Worm (Caenorhabditis elegans) whole organism, early embryonic: ENCODE data around the gene ttr-15.

Experiments used
- B0310.2 ChIP-seq: sonication (generic microtip); optimal IDR thresholded peaks from 2 replicates; lab custom pipeline; 2016; ENCODE audit warnings: mild to moderate bottlenecking, missing genetic modification characterization, missing compliant biosample characterization
- F13C5.2 ChIP-seq: sonication (generic microtip); optimal IDR thresholded peaks from 2 replicates; lab custom pipeline; 2017; ENCODE audit warnings: mild to moderate bottlenecking, missing genetic modification characterization, inconsistent platforms, missing compliant biosample characterization
- aly-1 ChIP-seq: sonication (generic microtip); optimal IDR thresholded peaks from 2 replicates; lab custom pipeline; 2016; ENCODE audit warnings: missing genetic modification characterization, missing compliant biosample characterization
- ama-1 ChIP-seq: fragments of 150-350 bp; optimal IDR thresholded peaks from 2 replicates; lab custom pipeline; 2014
- ceh-13 ChIP-seq: fragments of 200-800 bp; sonication (Bioruptor generic); optimal IDR thresholded peaks from 2 replicates; lab custom pipeline; 2018; ENCODE audit warnings: mild to moderate bottlenecking, missing genetic modification characterization, missing compliant biosample characterization
- ceh-36 ChIP-seq: sonication (generic microtip); optimal IDR thresholded peaks from 2 replicates; lab custom pipeline; 2016; ENCODE audit warnings: missing genetic modification characterization, inconsistent platforms, missing compliant biosample characterization
- ets-7 ChIP-seq: sonication (generic microtip); optimal IDR thresholded peaks from 2 replicates; lab custom pipeline; 2016; ENCODE audit warnings: missing genotype, missing genetic modification characterization, missing compliant biosample characterization
- flt-1 ChIP-seq: fragments of 200-800 bp; sonication (Bioruptor generic); IDR thresholded peaks from 2 replicates; pipeline ENCODE4 v1.3.6; 2022; ENCODE audit warnings: missing genetic modification characterization, missing compliant biosample characterization
- hmbx-1 ChIP-seq: sonication (generic microtip); optimal IDR thresholded peaks from 2 replicates; lab custom pipeline; 2016; ENCODE audit warnings: mild to moderate bottlenecking, missing genetic modification characterization, missing compliant biosample characterization
- scrt-1 ChIP-seq: fragments of 200-800 bp; sonication (Bioruptor generic); IDR thresholded peaks from 2 replicates; pipeline ENCODE4 v1.3.6; 2022; ENCODE audit warnings: missing genetic modification characterization, missing compliant biosample characterization
- sea-1 ChIP-seq: fragments of 200-800 bp; sonication (Bioruptor generic); conservative IDR thresholded peaks from 2 replicates; pipeline ENCODE4 v1.3.6; 2022; ENCODE audit warnings: missing genetic modification characterization, missing compliant biosample characterization
- tbx-11 ChIP-seq: fragments of 200-800 bp; sonication (Bioruptor generic); IDR thresholded peaks from 2 replicates; pipeline ENCODE4 v1.3.6; 2022; ENCODE audit warnings: missing genetic modification characterization, missing compliant biosample characterization
- tbx-37 ChIP-seq: fragments of 200-800 bp; sonication (Bioruptor generic); conservative IDR thresholded peaks from 2 replicates; pipeline ENCODE4 v1.3.6; 2022; ENCODE audit warnings: missing genetic modification reagents, missing genetic modification characterization, missing compliant biosample characterization
- tra-4 ChIP-seq: sonication (generic microtip); optimal IDR thresholded peaks from 2 replicates; lab custom pipeline; 2017; ENCODE audit warnings: missing genetic modification characterization, missing compliant biosample characterization

ce11 chrIII:10318062-10318609, 19.5 kb upstream of the ttr-15 start, which contains the start of the genes unc-50 and ostf-4:
- TF ChIP-seq ama-1 (lab: Kevin White, UChicago) = no peak
- TF ChIP-seq tbx-11 (GFP tag; lab: Robert Waterston, UW) = no peak
- TF ChIP-seq ceh-13 (GFP tag; lab: Kevin White, UChicago) = no peak
- no peak for TF ChIP-seq ets-7 (tag; lab: Kevin White, UChicago)
- TF ChIP-seq sea-1 = no peak
- TF ChIP-seq flt-1 = no peak
- no peak for TF ChIP-seq aly-1 (tag; lab: Kevin White, UChicago)
- no peak for TF ChIP-seq tra-4 (tag; lab: Kevin White, UChicago)
- TF ChIP-seq tbx-37 (GFP tag; lab: Robert Waterston, UW) = no peak
- TF ChIP-seq hmbx-1 (tag; lab: Kevin White, UChicago) = no peak
- no peak for TF ChIP-seq scrt-1 (GFP tag; lab: Robert Waterston, UW)
- TF ChIP-seq F13C5.2 (tag; lab: Kevin White, UChicago) = no peak
- TF ChIP-seq B0310.2 = no peak
- no peak for TF ChIP-seq ceh-36
